Worm (Caenorhabditis elegans) whole organism, L2 larva: ENCODE results near the gene F21D12.2.

Source experiments
- C34F6.9 ChIP-seq: fragments of 150-350 bp; optimal IDR thresholded peaks from 2 replicates; lab custom pipeline; 2014; ENCODE audit warnings: missing biosample characterization, missing genetic modification characterization
- R02D3.7 ChIP-seq: fragments of 150-350 bp; optimal IDR thresholded peaks from 2 replicates; lab custom pipeline; 2014; ENCODE audit warnings: missing biosample characterization, missing genetic modification characterization
- ZK546.5 ChIP-seq: sonication (generic microtip); optimal IDR thresholded peaks from 2 replicates; lab custom pipeline; 2017; ENCODE audit warnings: missing biosample characterization, missing genetic modification characterization
- ama-1 ChIP-seq: fragments of 150-350 bp; optimal IDR thresholded peaks from 2 replicates; lab custom pipeline; 2018; ENCODE audit warnings: inconsistent platforms
- blmp-1 ChIP-seq: sonication (generic microtip); optimal IDR thresholded peaks from 2 replicates; lab custom pipeline; 2017; ENCODE audit warnings: missing genetic modification characterization, mild to moderate bottlenecking, missing compliant biosample characterization, antibody characterized with exemption, moderate library complexity; ENCODE audit not compliant: insufficient read depth
- ceh-16 ChIP-seq: fragments of 150-350 bp; optimal IDR thresholded peaks from 2 replicates; lab custom pipeline; 2014; ENCODE audit warnings: missing biosample characterization, missing genetic modification characterization
- crh-2 ChIP-seq: sonication (generic microtip); optimal IDR thresholded peaks from 2 replicates; lab custom pipeline; 2017; ENCODE audit warnings: missing biosample characterization, missing genetic modification characterization
- elt-3 ChIP-seq: sonication (generic microtip); optimal IDR thresholded peaks from 2 replicates; lab custom pipeline; 2017; ENCODE audit warnings: missing biosample characterization, missing genetic modification characterization
- fos-1 ChIP-seq: fragments of 150-350 bp; optimal IDR thresholded peaks from 2 replicates; lab custom pipeline; 2014; ENCODE audit warnings: missing biosample characterization, missing genetic modification characterization
- lin-13 ChIP-seq: fragments of 150-350 bp; optimal IDR thresholded peaks from 2 replicates; lab custom pipeline; 2014; ENCODE audit warnings: missing biosample characterization, missing genetic modification reagents, missing genetic modification characterization
- lsy-2 ChIP-seq, 2 experiments: fragments of 150-350 bp in 1 of 2; sonication (generic microtip) in 1 of 2; optimal IDR thresholded peaks; 2 replicates each; lab custom pipeline; 2014 to 2017; ENCODE audit warnings: missing biosample characterization in 2 of 2, missing genetic modification characterization in 2 of 2
- mbf-1 ChIP-seq: sonication (generic microtip); optimal IDR thresholded peaks from 2 replicates; lab custom pipeline; 2017; ENCODE audit warnings: missing biosample characterization, missing genetic modification characterization
- mdl-1 ChIP-seq, 2 experiments: fragments of 150-350 bp in 1 of 2; sonication (generic microtip) in 1 of 2; optimal IDR thresholded peaks; 2 replicates each; lab custom pipeline; 2017; ENCODE audit warnings: missing biosample characterization in 2 of 2, missing genetic modification characterization in 2 of 2
- nhr-10 ChIP-seq: sonication (generic microtip); optimal IDR thresholded peaks from 2 replicates; lab custom pipeline; 2017; ENCODE audit warnings: missing biosample characterization, missing genetic modification characterization
- nhr-11 ChIP-seq: fragments of 150-350 bp; optimal IDR thresholded peaks from 2 replicates; lab custom pipeline; 2014; ENCODE audit warnings: missing biosample characterization, missing genetic modification characterization
- nhr-129 ChIP-seq: fragments of 150-350 bp; optimal IDR thresholded peaks from 2 replicates; lab custom pipeline; 2014; ENCODE audit warnings: missing biosample characterization, missing genetic modification characterization
- nhr-237 ChIP-seq: fragments of 150-350 bp; optimal IDR thresholded peaks from 2 replicates; lab custom pipeline; 2014; ENCODE audit warnings: missing biosample characterization, missing genetic modification characterization
- nhr-77 ChIP-seq: fragments of 150-350 bp; optimal IDR thresholded peaks from 2 replicates; lab custom pipeline; 2014; ENCODE audit warnings: missing biosample characterization, missing genetic modification characterization
- skn-1 ChIP-seq: sonication (generic microtip); optimal IDR thresholded peaks from 2 replicates; lab custom pipeline; 2017; ENCODE audit warnings: missing biosample characterization, missing genetic modification characterization
- sma-3 ChIP-seq: sonication (generic microtip); optimal IDR thresholded peaks from 2 replicates; lab custom pipeline; 2016; ENCODE audit warnings: missing genetic modification reagents, missing genetic modification characterization, missing compliant biosample characterization
- sma-9 ChIP-seq, 2 experiments: fragments of 150-350 bp in 1 of 2; sonication (generic microtip) in 1 of 2; optimal IDR thresholded peaks; 2 replicates each; lab custom pipeline; 2014 to 2016; ENCODE audit warnings: missing genetic modification characterization in 2 of 2, mild to moderate bottlenecking in 1 of 2, missing biosample characterization in 1 of 2, missing compliant biosample characterization in 1 of 2, missing genetic modification reagents in 1 of 2, moderate library complexity in 1 of 2
- snpc-4 ChIP-seq: fragments of 150-350 bp; optimal IDR thresholded peaks from 2 replicates; lab custom pipeline; 2014; ENCODE audit warnings: missing biosample characterization, missing genetic modification characterization
- unc-39 ChIP-seq: fragments of 150-350 bp; optimal IDR thresholded peaks from 2 replicates; lab custom pipeline; 2014; ENCODE audit warnings: missing biosample characterization, missing genetic modification characterization
- unc-55 ChIP-seq: fragments of 150-350 bp; sonication (generic microtip); optimal IDR thresholded peaks from 3 replicates; lab custom pipeline; 2014; ENCODE audit warnings: missing biosample characterization, missing genetic modification reagents, missing genetic modification characterization
- ztf-1 ChIP-seq: fragments of 200-800 bp; sonication (Bioruptor generic); conservative IDR thresholded peaks from 2 replicates; pipeline ENCODE4 v1.3.6; 2022; ENCODE audit warnings: missing genetic modification characterization, missing compliant biosample characterization
- ztf-4 ChIP-seq: fragments of 150-350 bp; optimal IDR thresholded peaks from 2 replicates; lab custom pipeline; 2014; ENCODE audit warnings: missing biosample characterization, missing genetic modification characterization

Gene F21D12.2

ce11 chrII:7356326-7356725, 38.8 kb downstream of the F21D12.2 start, which contains the start of gene haf-2:
TSS of gene haf-2 (minus strand) at chrII:7356426.
- TF ChIP-seq unc-55 (GFP tag; lab: Kevin White, UChicago) (no peak), crh-2 (tag; lab: Kevin White, UChicago) (no peak), elt-3 (tag; lab: Kevin White, UChicago) (no peak), ztf-1 (GFP tag; lab: Robert Waterston, UW) (no peak), ztf-4 (no peak), snpc-4 (tag; lab: Kevin White, UChicago) (no peak), unc-39 (tag; lab: Kevin White, UChicago) (no peak), C34F6.9 (no peak), R02D3.7 (no peak), nhr-10 (tag; lab: Kevin White, UChicago) (no peak), ceh-16 (tag; lab: Kevin White, UChicago) (no peak)

ce11 chrII:7356773-7357172, 39.2 kb downstream of the F21D12.2 start:
- TF ChIP-seq C34F6.9 (peak; percentile 36), R02D3.7 (peak; percentile 66), mbf-1 (tag; lab: Kevin White, UChicago) (no peak), lsy-2 (tag; optimal IDR thresholded peaks at IDR 0.05; lab: Kevin White, UChicago) (peak in 1 of 2 experiments; percentile 60), unc-55 (GFP tag; lab: Kevin White, UChicago) (peak; percentile 58), sma-3 (GFP tag; lab: Kevin White, UChicago) (no peak)

- no peak for TF ChIP-seq nhr-237 (tag; lab: Kevin White, UChicago)
- TF ChIP-seq, all 48 proteins: peak for 0
These were observed 39.6 kb downstream of the F21D12.2 start for ce11 chrII:7357176-7357575.

ce11 chrII:7358489-7358943, 40.9 kb downstream of the F21D12.2 start, which contains the start of gene insc-1:
TSS of gene insc-1 (plus strand) at chrII:7358893.
- TF ChIP-seq blmp-1 (tag; lab: Kevin White, UChicago) (peak; percentile 7), mdl-1 (tag; optimal IDR thresholded peaks at IDR 0.05; lab: Kevin White, UChicago) (no peak)

- TF ChIP-seq skn-1 (peak; percentile 99), sma-9 (GFP tag; optimal IDR thresholded peaks at IDR 0.05; lab: Kevin White, UChicago) (peak; percentile 77), sma-9 (tag; optimal IDR thresholded peaks at IDR 0.05; lab: Kevin White, UChicago) (no peak), ama-1 (lab: Kevin White, UChicago) (no peak), lsy-2 (tag; optimal IDR thresholded peaks at IDR 0.05; lab: Kevin White, UChicago) (peak in 1 of 2 experiments; percentile 46), ztf-1 (GFP tag; lab: Robert Waterston, UW) (no peak), lin-13 (no peak), C34F6.9 (peak; percentile 63), nhr-129 (peak; percentile 88), unc-55 (GFP tag; lab: Kevin White, UChicago) (peak; percentile 39), fos-1 (peak; percentile 88), crh-2 (tag; lab: Kevin White, UChicago) (peak; percentile 75), ZK546.5 (tag; lab: Kevin White, UChicago) (no peak)
These were observed 46.5 kb downstream of the F21D12.2 start, which contains the start of gene msra-1 for ce11 chrII:7363990-7364455. TSS of gene msra-1 (minus strand) at chrII:7364040.

- TF ChIP-seq ztf-1 (GFP tag; lab: Robert Waterston, UW), result no peak
- TF ChIP-seq nhr-77, result no peak
- no peak for TF ChIP-seq nhr-11 (tag; lab: Kevin White, UChicago)
- no peak for TF ChIP-seq ama-1 (lab: Kevin White, UChicago)
These were observed 51.2 kb downstream of the F21D12.2 start, which contains the start of gene F43E2.6 for ce11 chrII:7368761-7369160. TSS of gene F43E2.6 (minus strand) at chrII:7368861.
